Fruit fly (Drosophila melanogaster): ENCODE data around the gene CG14223.

CG14223 gene

DNA sequence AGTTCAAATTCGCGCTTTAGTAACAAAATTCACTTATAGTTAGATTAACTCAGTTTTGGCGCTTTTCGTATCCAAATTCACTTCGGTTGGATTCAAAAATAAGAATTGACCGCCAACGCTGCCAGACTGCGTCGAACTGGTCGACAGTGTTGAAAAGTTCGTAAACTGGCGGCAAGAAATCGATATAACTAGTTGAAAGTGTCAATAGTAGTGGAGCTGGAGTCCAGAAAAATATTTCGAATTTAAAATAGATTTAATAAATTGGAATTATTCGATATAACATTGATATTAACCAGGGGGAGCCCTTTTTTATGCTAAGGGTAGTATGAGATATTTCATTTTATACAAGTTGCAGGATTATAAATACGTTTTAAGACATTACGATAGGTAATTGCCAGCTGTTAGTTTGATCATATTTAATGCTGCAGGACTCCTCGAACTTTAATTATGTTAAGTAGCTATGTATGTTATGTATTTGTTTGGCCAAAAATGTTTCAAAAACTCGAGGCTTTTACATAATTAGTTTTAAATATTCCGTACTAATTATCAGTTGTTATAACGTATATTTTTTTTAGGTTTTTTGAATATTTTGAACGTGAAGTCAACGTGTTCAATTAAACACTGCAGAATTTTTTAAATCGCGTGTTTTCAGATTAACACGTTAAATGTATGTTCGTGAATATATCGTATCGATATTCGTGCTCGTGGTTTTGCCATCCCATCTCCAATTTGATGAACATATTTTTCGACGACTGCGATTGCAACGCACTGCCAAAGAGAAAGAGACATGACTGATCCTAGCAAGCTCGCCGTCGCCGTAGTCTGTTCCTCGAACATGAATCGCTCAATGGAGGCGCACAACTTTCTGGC, at the start of gene CG14223, which contains the start of gene Ssu72 (continued):
- no peak for TF ChIP-seq Fer3 (tag; optimal IDR thresholded peaks at IDR 0.05)
- no peak for TF ChIP-seq CG15073 (GFP tag; optimal IDR thresholded peaks at IDR 0.05)
- no peak for TF ChIP-seq zen (tag; optimal IDR thresholded peaks at IDR 0.05)
- no peak for TF ChIP-seq Dek (tag; optimal IDR thresholded peaks at IDR 0.05)
- TF ChIP-seq pfk (GFP tag; optimal IDR thresholded peaks at IDR 0.05) = no peak
- TF ChIP-seq HmgD (GFP tag; optimal IDR thresholded peaks at IDR 0.05) = no peak
- no peak for TF ChIP-seq Ssrp (tag; optimal IDR thresholded peaks at IDR 0.05)
- peak; percentile 60 for TF ChIP-seq tna (GFP tag; IDR thresholded peaks at IDR 0.05; ENCODE audit: partially characterized antibody)
- TF ChIP-seq croc (GFP tag; conservative IDR thresholded peaks at IDR 0.05) = no peak
- no peak for TF ChIP-seq Oli (tag; optimal IDR thresholded peaks at IDR 0.05)
- TF ChIP-seq CG17186 (GFP tag; optimal IDR thresholded peaks at IDR 0.05) = no peak
- no peak for TF ChIP-seq E2f1 (GFP tag; IDR thresholded peaks at IDR 0.05)
- TF ChIP-seq CG13123 (GFP tag; optimal IDR thresholded peaks at IDR 0.05) = no peak
- no peak for TF ChIP-seq CG8478 (optimal IDR thresholded peaks at IDR 0.05)
- TF ChIP-seq Hsf (GFP tag; optimal IDR thresholded peaks at IDR 0.05) = no peak
- no peak for TF ChIP-seq CG3065 (GFP tag; optimal IDR thresholded peaks at IDR 0.05)
- no peak for TF ChIP-seq CG9876 (GFP tag; optimal IDR thresholded peaks at IDR 0.05)
- TF ChIP-seq HmgZ (tag; optimal IDR thresholded peaks at IDR 0.05) = peak; percentile 3
- no peak for TF ChIP-seq H15 (GFP tag; IDR thresholded peaks at IDR 0.05)
- peak; percentile 32; the same call in 1 of the 2 replicates for TF ChIP-seq vvl (GFP tag; IDR thresholded peaks at IDR 0.05)
- no peak for TF ChIP-seq chif (GFP tag; optimal IDR thresholded peaks at IDR 0.05)
- TF ChIP-seq CG6689 (GFP tag; IDR thresholded peaks at IDR 0.05) = no peak
- no peak for TF ChIP-seq usp (GFP tag; optimal IDR thresholded peaks at IDR 0.05)
- TF ChIP-seq CG31441 (GFP tag; IDR thresholded peaks at IDR 0.05) = no peak
- TF ChIP-seq Ets65A (GFP tag) = peak; percentile 38
- TF ChIP-seq hkb (optimal IDR thresholded peaks at IDR 0.05) = no peak
- TF ChIP-seq hkb (GFP tag; IDR thresholded peaks at IDR 0.05) = no peak
- no peak for TF ChIP-seq Six4 (GFP tag; optimal IDR thresholded peaks at IDR 0.05)
- no peak for TF ChIP-seq sqz (GFP tag; optimal IDR thresholded peaks at IDR 0.05)
- no peak for TF ChIP-seq Dfd (GFP tag; optimal IDR thresholded peaks at IDR 0.05)
- TF ChIP-seq CG1792 (GFP tag; optimal IDR thresholded peaks at IDR 0.05) = no peak
- TF ChIP-seq Nf-YA (GFP tag; IDR thresholded peaks at IDR 0.05) = no peak
- TF ChIP-seq Camta (GFP tag; optimal IDR thresholded peaks at IDR 0.05) = no peak
- TF ChIP-seq Dip3 (GFP tag; optimal IDR thresholded peaks at IDR 0.05) = no peak
- no peak for TF ChIP-seq Hr51 (GFP tag; optimal IDR thresholded peaks at IDR 0.05)
- TF ChIP-seq Fer2 (tag; optimal IDR thresholded peaks at IDR 0.05) = no peak
- TF ChIP-seq Lhr (GFP tag; optimal IDR thresholded peaks at IDR 0.05) = no peak
- no peak for TF ChIP-seq CG7271 (tag; optimal IDR thresholded peaks at IDR 0.05)
- TF ChIP-seq CG5180 (GFP tag; optimal IDR thresholded peaks at IDR 0.05) = no peak
- no peak for TF ChIP-seq CG17612 (GFP tag; IDR thresholded peaks at IDR 0.05)
- TF ChIP-seq CG15514 (GFP tag; optimal IDR thresholded peaks at IDR 0.05) = peak; percentile 13
- TF ChIP-seq CG10654 (GFP tag; optimal IDR thresholded peaks at IDR 0.05) = no peak
- TF ChIP-seq Gug (GFP tag; IDR thresholded peaks at IDR 0.05) = 0 out of 4 replicates have a peak, but pooled peaks have one; percentile 13
- no peak; the same call in 1 of the 2 replicates for TF ChIP-seq CG10366 (GFP tag; IDR thresholded peaks at IDR 0.05)
- no peak for TF ChIP-seq D19B (GFP tag; optimal IDR thresholded peaks at IDR 0.05)
- TF ChIP-seq CG9797 (GFP tag; optimal IDR thresholded peaks at IDR 0.05) = no peak
- TF ChIP-seq Hmr (GFP tag; optimal IDR thresholded peaks at IDR 0.05) = no peak
- TF ChIP-seq CG7839 (tag; optimal IDR thresholded peaks at IDR 0.05) = no peak
- TF ChIP-seq HLHmδ (GFP tag; optimal IDR thresholded peaks at IDR 0.05) = no peak
- no peak for TF ChIP-seq Awh (GFP tag; IDR thresholded peaks at IDR 0.05)

Measured in whole organism, embryonic.